Fruit fly (Drosophila melanogaster) whole organism, larva: ENCODE measurements around the gene CG31637.

ENCODE experiments used
- noc ChIP-seq: fragments of 200-800 bp; sonication (Bioruptor generic); optimal IDR thresholded peaks from 3 replicates; lab custom pipeline; 2019; ENCODE audit warnings: missing biosample characterization, mild to moderate bottlenecking, missing genetic modification characterization, moderate library complexity

Gene CG31637

dm6 chr2L:6498448-6498847 lies at the start of gene CG31637:
Gene CG31637, plus strand, starts transcription at chr2L:6498647.
- TF ChIP-seq noc (tag; lab: Kevin White, UChicago) = no peak

dm6 chr2L:6449753-6450152 lies 48.7 kb upstream of the CG31637 start:
- TF ChIP-seq noc (tag; lab: Kevin White, UChicago) = no peak

dm6 chr2L:6455032-6455954 lies 43.2 kb upstream of the CG31637 start, which contains the start of gene retm:
Gene retm, minus strand, starts transcription at chr2L:6455929.
- TF ChIP-seq noc (tag; lab: Kevin White, UChicago) = peak; percentile 44

- no peak for TF ChIP-seq noc (tag; lab: Kevin White, UChicago)
Measured at dm6 chr2L:6455955-6456599, 42.4 kb upstream of the CG31637 start, which contains the start of gene frj. Gene frj, plus strand, starts transcription at chr2L:6456052.

- no peak for TF ChIP-seq noc (tag; lab: Kevin White, UChicago)
Measured at dm6 chr2L:6457583-6457982, 40.9 kb upstream of the CG31637 start.

dm6 chr2L:6461497-6461896 lies 37.0 kb upstream of the CG31637 start:
- peak; percentile 38 for TF ChIP-seq noc (tag; lab: Kevin White, UChicago)

- TF ChIP-seq noc (tag; lab: Kevin White, UChicago) = no peak
Measured at dm6 chr2L:6462259-6462658, 36.2 kb upstream of the CG31637 start.

dm6 chr2L:6463392-6463791 lies 35.1 kb upstream of the CG31637 start:
- no peak for TF ChIP-seq noc (tag; lab: Kevin White, UChicago)

dm6 chr2L:6464270-6464669 lies 34.2 kb upstream of the CG31637 start:
- TF ChIP-seq noc (tag; lab: Kevin White, UChicago) = no peak

- no peak for TF ChIP-seq noc (tag; lab: Kevin White, UChicago)
Measured at dm6 chr2L:6464780-6465179, 33.7 kb upstream of the CG31637 start.

dm6 chr2L:6465497-6465896 lies 33.0 kb upstream of the CG31637 start, which contains the start of gene Rchy1:
Gene Rchy1, minus strand, starts transcription at chr2L:6465669.
- TF ChIP-seq noc (tag; lab: Kevin White, UChicago) = no peak

- TF ChIP-seq noc (tag; lab: Kevin White, UChicago) = no peak
Measured at dm6 chr2L:6467509-6467908, 30.9 kb upstream of the CG31637 start, which contains the start of gene HemK1. Gene HemK1, minus strand, starts transcription at chr2L:6467698.

- no peak for TF ChIP-seq noc (tag; lab: Kevin White, UChicago)
Measured at dm6 chr2L:6470100-6470644, 28.3 kb upstream of the CG31637 start.

- TF ChIP-seq noc (tag; lab: Kevin White, UChicago) = peak; percentile 60
Measured at dm6 chr2L:6471978-6472776, 26.3 kb upstream of the CG31637 start.
